Fruit fly (Drosophila melanogaster) whole organism, prepupa: ENCODE measurements around the gene Uev1A.

Source experiments
- Ets96B ChIP-seq: fragments of 200-800 bp; optimal IDR thresholded peaks from 2 replicates; lab custom pipeline; 2019; ENCODE audit warnings: missing biosample characterization, mild to moderate bottlenecking, missing genetic modification characterization, moderate library complexity
- Sox102F ChIP-seq: fragments of 200-800 bp; sonication (Bioruptor generic); optimal IDR thresholded peaks from 2 replicates; lab custom pipeline; 2016; ENCODE audit warnings: missing biosample characterization, mild to moderate bottlenecking, missing genetic modification characterization
- esn ChIP-seq: fragments of 200-800 bp; sonication (Bioruptor generic); optimal IDR thresholded peaks from 2 replicates; lab custom pipeline; 2016; ENCODE audit warnings: missing biosample characterization, mild to moderate bottlenecking, missing genetic modification characterization, moderate library complexity

- TF ChIP-seq esn: no peak
- no peak for TF ChIP-seq Ets96B (tag; lab: Kevin White, UChicago)
- TF ChIP-seq Sox102F (GFP tag; lab: Kevin White, UChicago): no peak
Observed at dm6 chr3L:5354472-5354871, 11.6 kb downstream of the Uev1A start.
